Fruit fly (Drosophila melanogaster): Measurements from ENCODE around the gene Trs33.

The Trs33 gene

DNA sequence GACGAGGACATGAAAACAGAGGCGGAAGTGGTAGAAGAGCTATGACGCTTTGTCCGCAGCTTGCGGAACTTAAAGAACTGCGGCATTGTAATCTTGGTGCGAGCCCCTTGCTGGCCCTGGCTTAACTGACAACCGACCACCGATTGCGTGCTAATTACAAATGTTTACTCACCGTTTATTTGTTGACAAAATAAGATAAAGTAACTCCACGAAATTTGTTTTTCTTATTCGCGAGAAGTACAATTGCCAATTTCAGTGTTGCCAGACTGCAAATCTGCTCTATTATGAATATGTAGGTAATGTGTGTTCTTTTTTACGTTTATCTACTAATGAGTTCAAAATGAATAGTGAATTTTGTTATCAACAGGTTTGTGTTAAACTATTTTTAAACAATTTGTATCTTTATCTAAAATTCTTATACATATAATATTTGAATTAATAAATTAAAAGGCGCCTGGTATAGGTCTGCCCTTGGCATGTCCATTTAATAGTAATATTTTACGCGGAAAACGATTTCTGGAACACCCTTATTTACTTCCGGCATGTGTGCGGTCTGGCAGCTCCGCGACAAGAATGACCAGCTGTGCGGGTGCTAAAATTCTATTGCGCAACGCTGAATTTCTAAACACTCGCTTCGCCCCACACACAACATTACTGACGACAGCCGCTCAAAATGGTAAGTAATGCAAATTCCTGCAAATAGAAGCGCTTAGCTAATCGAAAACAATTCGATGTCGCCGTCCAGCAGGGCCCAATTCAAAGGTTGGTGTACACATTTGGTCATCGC, 6.0 kb upstream of the Trs33 start, which contains the start of the genes Atg4b and Hibch (continued):
- TF ChIP-seq PHDP (tag; optimal IDR thresholded peaks at IDR 0.05) (peak; percentile 82), gsb-n (tag; optimal IDR thresholded peaks at IDR 0.05) (no peak), Ssrp (tag; optimal IDR thresholded peaks at IDR 0.05) (peak; percentile 85), Chrac-16 (GFP tag; optimal IDR thresholded peaks at IDR 0.05) (peak; percentile 79), Bteb2 (GFP tag; optimal IDR thresholded peaks at IDR 0.05) (peak; percentile 16), CG3847 (GFP tag; IDR thresholded peaks at IDR 0.05) (peak; percentile 92), CG10366 (GFP tag; IDR thresholded peaks at IDR 0.05) (peak; percentile 74), sug (tag; optimal IDR thresholded peaks at IDR 0.05) (peak; percentile 93), E2f2 (GFP tag; IDR thresholded peaks at IDR 0.05) (peak; percentile 60), toy (GFP tag; IDR thresholded peaks at IDR 0.05) (peak; percentile 50; the same call in 1 of the 2 replicates), MESR4 (GFP tag; optimal IDR thresholded peaks at IDR 0.05) (peak; percentile 79), gfzf (GFP tag; optimal IDR thresholded peaks at IDR 0.05) (no peak), pros (GFP tag; optimal IDR thresholded peaks at IDR 0.05) (no peak), cwo (GFP tag; optimal IDR thresholded peaks at IDR 0.05) (peak; percentile 79), gro (GFP tag; optimal IDR thresholded peaks at IDR 0.05) (no peak), CG18011 (GFP tag; optimal IDR thresholded peaks at IDR 0.05) (peak; percentile 58), Mad (GFP tag; optimal IDR thresholded peaks at IDR 0.05) (peak; percentile 48), Doc3 (GFP tag; IDR thresholded peaks at IDR 0.05; ENCODE audit: partially characterized antibody) (no peak), Poxn (GFP tag; IDR thresholded peaks at IDR 0.05) (no peak; the same call in 1 of the 2 replicates), Dip3 (GFP tag; optimal IDR thresholded peaks at IDR 0.05) (peak; percentile 48), Awh (GFP tag; IDR thresholded peaks at IDR 0.05) (0 out of 2 replicates have a peak, but pooled peaks have one; percentile 47), CG3407 (GFP tag; optimal IDR thresholded peaks at IDR 0.05) (peak; percentile 58), Spps (tag; optimal IDR thresholded peaks at IDR 0.05) (peak; percentile 65), Hr51 (GFP tag; optimal IDR thresholded peaks at IDR 0.05) (peak; percentile 24 to 78), HmgD (GFP tag; optimal IDR thresholded peaks at IDR 0.05) (no peak), zen (tag; optimal IDR thresholded peaks at IDR 0.05) (peak; percentile 91), bcd (GFP tag; optimal IDR thresholded peaks at IDR 0.05) (peak; percentile 86), vvl (GFP tag; IDR thresholded peaks at IDR 0.05) (peak; percentile 81; the same call in 1 of the 2 replicates), CG6813 (GFP tag; optimal IDR thresholded peaks at IDR 0.05) (peak; percentile 54), CG10267 (tag; optimal IDR thresholded peaks at IDR 0.05) (peak; percentile 81), Pdp1 (GFP tag; optimal IDR thresholded peaks at IDR 0.05) (peak; percentile 49 to 100), Xrp1 (GFP tag; IDR thresholded peaks at IDR 0.05) (peak; percentile 86), gsb (GFP tag; IDR thresholded peaks at IDR 0.05) (no peak; the same call in 1 of the 2 replicates), CG10543 (GFP tag; optimal IDR thresholded peaks at IDR 0.05) (peak; percentile 96), hbn (GFP tag; IDR thresholded peaks at IDR 0.05; ENCODE audit: partially characterized antibody) (no peak), knrl (GFP tag; IDR thresholded peaks at IDR 0.05; ENCODE audit: partially characterized antibody) (0 out of 3 replicates have a peak, but pooled peaks have one; percentile 20), ci (GFP tag; IDR thresholded peaks at IDR 0.05) (peak; percentile 74; the same call in 2 of the 3 replicates), org-1 (GFP tag; optimal IDR thresholded peaks at IDR 0.05) (peak; percentile 64), Usf (GFP tag; optimal IDR thresholded peaks at IDR 0.05) (peak; percentile 52), slou (GFP tag; optimal IDR thresholded peaks at IDR 0.05) (peak; percentile 79), Dp (GFP tag; optimal IDR thresholded peaks at IDR 0.05) (peak; percentile 5), CG12299 (tag; optimal IDR thresholded peaks at IDR 0.05) (peak; percentile 79), CG14667 (GFP tag; IDR thresholded peaks at IDR 0.05) (peak; percentile 75), sc (optimal IDR thresholded peaks at IDR 0.05) (no peak), sc (GFP tag; optimal IDR thresholded peaks at IDR 0.05) (no peak), Dip2 (GFP tag; IDR thresholded peaks at IDR 0.05) (no peak), chn (GFP tag; optimal IDR thresholded peaks at IDR 0.05) (peak; percentile 61), wor (GFP tag; IDR thresholded peaks at IDR 0.05) (peak; percentile 18; the same call in 1 of the 2 replicates)

Measured in whole organism, embryonic.